Worm (Caenorhabditis elegans) whole organism, L4/young adult: ENCODE results near the gene srh-274.

ENCODE experiments used
- W03F9.2 ChIP-seq: fragments of 150-350 bp; optimal IDR thresholded peaks from 2 replicates; lab custom pipeline; 2014; ENCODE audit warnings: missing biosample characterization, missing genetic modification characterization
- him-1 ChIP-seq: sonication (generic microtip); optimal IDR thresholded peaks from 2 replicates; lab custom pipeline; 2016; ENCODE audit warnings: missing genotype, missing genetic modification reagents, missing genetic modification characterization, missing compliant biosample characterization

ce11 chrII:961961-962360, 21.0 kb upstream of the srh-274 start, which contains the start of gene C32B5.13:
- TF ChIP-seq him-1 (tag; lab: Kevin White, UChicago) (no peak), W03F9.2 (tag; lab: Kevin White, UChicago) (no peak)
